Fruit fly (Drosophila melanogaster): ENCODE data around the gene CG9951.

Gene CG9951

DNA sequence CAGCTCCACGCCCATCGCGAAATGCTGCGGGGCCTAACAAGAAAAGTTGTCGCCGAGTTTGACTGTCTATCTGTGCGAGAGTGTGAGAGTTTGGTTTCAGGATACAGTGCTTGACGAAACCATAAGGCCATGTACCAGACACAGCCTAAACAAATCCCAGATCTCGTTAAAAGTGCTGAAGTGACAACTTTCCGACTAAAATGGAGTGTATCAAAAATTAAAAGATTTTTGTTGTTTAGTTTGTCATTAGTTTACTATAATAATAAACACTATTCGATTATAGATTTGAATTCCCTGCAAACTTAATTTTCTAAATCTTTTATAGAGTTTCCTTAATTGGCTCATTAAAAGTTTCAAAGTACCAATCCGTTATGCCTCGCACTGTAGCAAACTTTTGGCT lies 30.7 kb downstream of the CG9951 start (continued):
- TF ChIP-seq Mad (GFP tag; optimal IDR thresholded peaks at IDR 0.05) (no peak), usp (GFP tag; optimal IDR thresholded peaks at IDR 0.05) (no peak), CG4854 (GFP tag; optimal IDR thresholded peaks at IDR 0.05) (no peak), tap (tag; optimal IDR thresholded peaks at IDR 0.05) (no peak), CG8290 (GFP tag; optimal IDR thresholded peaks at IDR 0.05) (no peak), CG8290 (tag; optimal IDR thresholded peaks at IDR 0.05) (peak in 1 of 2 experiments; percentile 14), CG18262 (tag; optimal IDR thresholded peaks at IDR 0.05) (no peak), CG11247 (GFP tag; IDR thresholded peaks at IDR 0.05) (no peak), gfzf (GFP tag; optimal IDR thresholded peaks at IDR 0.05) (no peak), ind (GFP tag; optimal IDR thresholded peaks at IDR 0.05) (no peak), oc (tag; optimal IDR thresholded peaks at IDR 0.05) (no peak), z (GFP tag; IDR thresholded peaks at IDR 0.05) (no peak), twi (tag; optimal IDR thresholded peaks at IDR 0.05) (no peak), Hey (tag; optimal IDR thresholded peaks at IDR 0.05) (no peak), wor (GFP tag; IDR thresholded peaks at IDR 0.05) (no peak), E2f2 (GFP tag; IDR thresholded peaks at IDR 0.05) (no peak), esg (GFP tag; conservative IDR thresholded peaks at IDR 0.05) (no peak), Deaf1 (tag; optimal IDR thresholded peaks at IDR 0.05) (no peak), ken (GFP tag; IDR thresholded peaks at IDR 0.05) (no peak), pum (GFP tag; optimal IDR thresholded peaks at IDR 0.05) (no peak), Bgb (GFP tag; IDR thresholded peaks at IDR 0.05; ENCODE audit: partially characterized antibody) (no peak), toy (GFP tag; IDR thresholded peaks at IDR 0.05) (no peak), CG2120 (GFP tag; optimal IDR thresholded peaks at IDR 0.05) (peak; percentile 57), CG10321 (GFP tag; IDR thresholded peaks at IDR 0.05) (no peak), CG3407 (GFP tag; optimal IDR thresholded peaks at IDR 0.05) (no peak), CG1024 (GFP tag; IDR thresholded peaks at IDR 0.05) (no peak), CG12299 (tag; optimal IDR thresholded peaks at IDR 0.05) (no peak), row (GFP tag; IDR thresholded peaks at IDR 0.05) (peak; percentile 58), CG14050 (GFP tag; IDR thresholded peaks at IDR 0.05) (no peak), shn (GFP tag; optimal IDR thresholded peaks at IDR 0.05) (no peak), CG7357 (GFP tag; IDR thresholded peaks at IDR 0.05) (no peak), CG13894 (tag; optimal IDR thresholded peaks at IDR 0.05) (no peak), CG14441 (GFP tag; IDR thresholded peaks at IDR 0.05) (peak; percentile 35; the same call in 1 of the 2 replicates), CG1603 (tag; optimal IDR thresholded peaks at IDR 0.05) (no peak), Xbp1 (GFP tag; optimal IDR thresholded peaks at IDR 0.05) (no peak), CG17328 (GFP tag; IDR thresholded peaks at IDR 0.05) (no peak), mam (GFP tag; optimal IDR thresholded peaks at IDR 0.05) (no peak), CG9817 (tag; optimal IDR thresholded peaks at IDR 0.05) (no peak), Sox102F (GFP tag; optimal IDR thresholded peaks at IDR 0.05) (peak; percentile 22), CG2875 (GFP tag; optimal IDR thresholded peaks at IDR 0.05) (no peak), HLH3B (GFP tag; IDR thresholded peaks at IDR 0.05) (no peak), ac (GFP tag; optimal IDR thresholded peaks at IDR 0.05) (no peak), CG15514 (GFP tag; optimal IDR thresholded peaks at IDR 0.05) (peak; percentile 19), CG12769 (tag; optimal IDR thresholded peaks at IDR 0.05) (peak; percentile 7), CG15011 (GFP tag; optimal IDR thresholded peaks at IDR 0.05) (peak; percentile 25), CG6765 (GFP tag; optimal IDR thresholded peaks at IDR 0.05) (peak; percentile 5), jing (GFP tag; optimal IDR thresholded peaks at IDR 0.05) (no peak), CG17385 (GFP tag; optimal IDR thresholded peaks at IDR 0.05) (peak; percentile 38), NC2β (GFP tag; optimal IDR thresholded peaks at IDR 0.05) (no peak), bsh (GFP tag; optimal IDR thresholded peaks at IDR 0.05) (no peak), Drgx (GFP tag; IDR thresholded peaks at IDR 0.05) (peak; percentile 37; the same call in 1 of the 2 replicates), vvl (GFP tag; IDR thresholded peaks at IDR 0.05) (no peak), phol (tag; optimal IDR thresholded peaks at IDR 0.05) (peak; percentile 2)

All from whole organism, embryonic.